Fruit fly (Drosophila melanogaster) whole organism, prepupa: ENCODE measurements around the gene Rab23.

Experiments used
- Blimp-1 ChIP-seq: fragments of 200-800 bp; sonication (Bioruptor generic); optimal IDR thresholded peaks from 3 replicates; lab custom pipeline; 2017; ENCODE audit warnings: missing biosample characterization, missing genetic modification characterization, mild to moderate bottlenecking, moderate library complexity, missing genetic modification reagents
- CG10669 ChIP-seq: fragments of 200-800 bp; sonication (Bioruptor generic); optimal IDR thresholded peaks from 3 replicates; lab custom pipeline; 2018; ENCODE audit warnings: missing biosample characterization, mild to moderate bottlenecking, missing genetic modification characterization, moderate library complexity
- CG11294 ChIP-seq: fragments of 200-800 bp; sonication (Bioruptor generic); IDR thresholded peaks from 2 replicates; pipeline ENCODE4 v1.3.6; 2022; ENCODE audit warnings: missing biosample characterization, missing genetic modification characterization
- CG15336 ChIP-seq: fragments of 200-800 bp; sonication (Bioruptor generic); IDR thresholded peaks from 2 replicates; pipeline ENCODE4 v1.3.6; 2022; ENCODE audit warnings: missing biosample characterization, missing genetic modification characterization
- CG1621 ChIP-seq: fragments of 200-800 bp; sonication (Bioruptor generic); optimal IDR thresholded peaks from 3 replicates; lab custom pipeline; 2018; ENCODE audit warnings: missing biosample characterization, mild to moderate bottlenecking, missing genetic modification characterization
- CG16779 ChIP-seq: fragments of 200-800 bp; sonication (Bioruptor generic); optimal IDR thresholded peaks from 3 replicates; lab custom pipeline; 2017; ENCODE audit warnings: missing biosample characterization, mild to moderate bottlenecking, missing genetic modification characterization
- CG3032 ChIP-seq: fragments of 200-800 bp; optimal IDR thresholded peaks from 2 replicates; lab custom pipeline; 2019; ENCODE audit warnings: missing biosample characterization, mild to moderate bottlenecking, missing genetic modification characterization, moderate library complexity
- CG31627 ChIP-seq: fragments of 200-800 bp; sonication (Bioruptor generic); optimal IDR thresholded peaks from 3 replicates; lab custom pipeline; 2016; ENCODE audit warnings: missing biosample characterization, missing genetic modification characterization
- CG34406 ChIP-seq: fragments of 200-800 bp; sonication (Bioruptor generic); optimal IDR thresholded peaks from 3 replicates; lab custom pipeline; 2016; ENCODE audit warnings: missing biosample characterization, missing genetic modification characterization
- CG4318 ChIP-seq: fragments of 200-800 bp; sonication (Bioruptor generic); optimal IDR thresholded peaks from 3 replicates; lab custom pipeline; 2017; ENCODE audit warnings: missing biosample characterization, mild to moderate bottlenecking, missing genetic modification characterization
- CG6163 ChIP-seq: fragments of 200-800 bp; sonication (Bioruptor generic); IDR thresholded peaks from 3 replicates; pipeline ENCODE4 v1.3.6; 2022; ENCODE audit warnings: missing biosample characterization, missing genetic modification characterization
- CG6792 ChIP-seq: fragments of 200-800 bp; sonication (Bioruptor generic); optimal IDR thresholded peaks from 3 replicates; lab custom pipeline; 2016; ENCODE audit warnings: missing biosample characterization, missing genetic modification characterization
- CG6808 ChIP-seq: fragments of 200-800 bp; sonication (Bioruptor generic); optimal IDR thresholded peaks from 3 replicates; lab custom pipeline; 2017; ENCODE audit warnings: missing biosample characterization, missing genetic modification characterization, mild to moderate bottlenecking, moderate library complexity, missing genetic modification reagents
- CG6854 ChIP-seq: fragments of 200-800 bp; sonication (Bioruptor generic); optimal IDR thresholded peaks from 2 replicates; lab custom pipeline; 2017; ENCODE audit warnings: missing biosample characterization, mild to moderate bottlenecking, missing genetic modification characterization
- CG7368 ChIP-seq: fragments of 200-800 bp; sonication (Bioruptor generic); optimal IDR thresholded peaks from 3 replicates; lab custom pipeline; 2016; ENCODE audit warnings: missing biosample characterization, missing genetic modification characterization
- CG8319 ChIP-seq: fragments of 200-800 bp; sonication (Bioruptor generic); optimal IDR thresholded peaks from 3 replicates; lab custom pipeline; 2016; ENCODE audit warnings: missing biosample characterization, missing genetic modification characterization
- CG8632 ChIP-seq: fragments of 200-800 bp; sonication (Bioruptor generic); optimal IDR thresholded peaks from 3 replicates; lab custom pipeline; 2016; ENCODE audit warnings: missing biosample characterization, missing genetic modification characterization
- CG9139 ChIP-seq: fragments of 200-800 bp; sonication (Bioruptor generic); optimal IDR thresholded peaks from 3 replicates; lab custom pipeline; 2017; ENCODE audit warnings: missing biosample characterization, mild to moderate bottlenecking, missing genetic modification characterization
- Eip75B ChIP-seq: fragments of 200-800 bp; sonication (Bioruptor generic); optimal IDR thresholded peaks from 3 replicates; lab custom pipeline; 2016; ENCODE audit warnings: missing biosample characterization, missing genetic modification characterization
- Eip78C ChIP-seq: fragments of 200-800 bp; sonication (Bioruptor generic); peaks from one replicate; lab custom pipeline; 2016; ENCODE audit warnings: missing biosample characterization, missing genetic modification characterization
- Eip93F ChIP-seq: fragments of 200-800 bp; sonication (Bioruptor generic); optimal IDR thresholded peaks from 2 replicates; lab custom pipeline; 2016; ENCODE audit warnings: missing biosample characterization, mild to moderate bottlenecking, missing genetic modification characterization
- Ets21C ChIP-seq: fragments of 200-800 bp; sonication (Bioruptor generic); optimal IDR thresholded peaks from 3 replicates; lab custom pipeline; 2016; ENCODE audit warnings: missing biosample characterization, missing genetic modification characterization
- Ets96B ChIP-seq: fragments of 200-800 bp; optimal IDR thresholded peaks from 2 replicates; lab custom pipeline; 2019; ENCODE audit warnings: missing biosample characterization, mild to moderate bottlenecking, missing genetic modification characterization, moderate library complexity
- Hr38 ChIP-seq: sonication (Bioruptor generic); optimal IDR thresholded peaks from 2 replicates; lab custom pipeline; 2016; ENCODE audit warnings: missing biosample characterization, missing genetic modification characterization
- Hr39 ChIP-seq: fragments of 200-800 bp; sonication (Bioruptor generic); optimal IDR thresholded peaks from 2 replicates; lab custom pipeline; 2016; ENCODE audit warnings: missing biosample characterization, missing genetic modification characterization
- Lpt ChIP-seq: fragments of 200-800 bp; sonication (Bioruptor generic); optimal IDR thresholded peaks from 3 replicates; lab custom pipeline; 2016; ENCODE audit warnings: missing biosample characterization, missing genetic modification characterization
- Met ChIP-seq: fragments of 200-800 bp; sonication (Bioruptor generic); optimal IDR thresholded peaks from 3 replicates; lab custom pipeline; 2016; ENCODE audit warnings: missing biosample characterization, missing genetic modification characterization
- OdsH ChIP-seq: fragments of 200-800 bp; sonication (Bioruptor generic); optimal IDR thresholded peaks from 3 replicates; lab custom pipeline; 2016; ENCODE audit warnings: missing biosample characterization, missing genetic modification characterization
- Smox ChIP-seq: fragments of 200-800 bp; sonication (Bioruptor generic); optimal IDR thresholded peaks from 3 replicates; lab custom pipeline; 2016; ENCODE audit warnings: missing biosample characterization, missing genetic modification characterization
- Sox15 ChIP-seq: fragments of 200-800 bp; sonication (Bioruptor generic); optimal IDR thresholded peaks from 3 replicates; lab custom pipeline; 2016; ENCODE audit warnings: missing biosample characterization, missing genetic modification characterization
- achi ChIP-seq: fragments of 200-800 bp; sonication (Bioruptor generic); optimal IDR thresholded peaks from 3 replicates; lab custom pipeline; 2016; ENCODE audit warnings: missing biosample characterization, missing genetic modification characterization
- dac ChIP-seq: fragments of 200-800 bp; sonication (Bioruptor generic); optimal IDR thresholded peaks from 2 replicates; lab custom pipeline; 2017; ENCODE audit warnings: missing biosample characterization, mild to moderate bottlenecking, missing genetic modification characterization
- dsx ChIP-seq: fragments of 200-800 bp; optimal IDR thresholded peaks from 3 replicates; lab custom pipeline; 2019; ENCODE audit warnings: missing biosample characterization, mild to moderate bottlenecking, missing genetic modification characterization, moderate library complexity; ENCODE audit not compliant: poor library complexity, severe bottlenecking
- eg ChIP-seq: fragments of 200-800 bp; sonication (Bioruptor generic); IDR thresholded peaks from 3 replicates; pipeline ENCODE4 v1.3.6; 2022; ENCODE audit warnings: missing biosample characterization, missing genetic modification characterization
- esn ChIP-seq: fragments of 200-800 bp; sonication (Bioruptor generic); optimal IDR thresholded peaks from 2 replicates; lab custom pipeline; 2016; ENCODE audit warnings: missing biosample characterization, mild to moderate bottlenecking, missing genetic modification characterization, moderate library complexity
- fd59A ChIP-seq: fragments of 200-800 bp; sonication (Bioruptor generic); optimal IDR thresholded peaks from 2 replicates; lab custom pipeline; 2017; ENCODE audit warnings: missing biosample characterization, mild to moderate bottlenecking, missing genetic modification characterization, missing genetic modification reagents
- fd85E ChIP-seq: fragments of 200-800 bp; sonication (Bioruptor generic); optimal IDR thresholded peaks from 3 replicates; lab custom pipeline; 2016; ENCODE audit warnings: missing biosample characterization, missing genetic modification characterization
- lz ChIP-seq: fragments of 200-800 bp; sonication (Bioruptor generic); optimal IDR thresholded peaks from 3 replicates; lab custom pipeline; 2016; ENCODE audit warnings: missing biosample characterization, missing genetic modification characterization
- net ChIP-seq: fragments of 200-800 bp; sonication (Bioruptor generic); optimal IDR thresholded peaks from 3 replicates; lab custom pipeline; 2016; ENCODE audit warnings: missing biosample characterization, missing genetic modification characterization
- pdm3 ChIP-seq: fragments of 200-800 bp; sonication (Bioruptor generic); optimal IDR thresholded peaks from 3 replicates; lab custom pipeline; 2016; ENCODE audit warnings: missing biosample characterization, missing genetic modification characterization
- ss ChIP-seq, 2 experiments: fragments of 200-800 bp; sonication (Bioruptor generic); optimal IDR thresholded peaks; 2 replicates in 1 of 2; 3 replicates in 1 of 2; lab custom pipeline; 2017 to 2018; ENCODE audit warnings: mild to moderate bottlenecking in 2 of 2, missing biosample characterization in 2 of 2, missing genetic modification characterization in 2 of 2, moderate library complexity in 1 of 2
- svp ChIP-seq: fragments of 200-800 bp; sonication (Bioruptor generic); peaks from one replicate; lab custom pipeline; 2016; ENCODE audit warnings: missing biosample characterization, missing genetic modification characterization
- topi ChIP-seq: fragments of 200-800 bp; sonication (Bioruptor generic); optimal IDR thresholded peaks from 3 replicates; lab custom pipeline; 2016; ENCODE audit warnings: missing biosample characterization, missing genetic modification characterization

Rab23 gene

DNA sequence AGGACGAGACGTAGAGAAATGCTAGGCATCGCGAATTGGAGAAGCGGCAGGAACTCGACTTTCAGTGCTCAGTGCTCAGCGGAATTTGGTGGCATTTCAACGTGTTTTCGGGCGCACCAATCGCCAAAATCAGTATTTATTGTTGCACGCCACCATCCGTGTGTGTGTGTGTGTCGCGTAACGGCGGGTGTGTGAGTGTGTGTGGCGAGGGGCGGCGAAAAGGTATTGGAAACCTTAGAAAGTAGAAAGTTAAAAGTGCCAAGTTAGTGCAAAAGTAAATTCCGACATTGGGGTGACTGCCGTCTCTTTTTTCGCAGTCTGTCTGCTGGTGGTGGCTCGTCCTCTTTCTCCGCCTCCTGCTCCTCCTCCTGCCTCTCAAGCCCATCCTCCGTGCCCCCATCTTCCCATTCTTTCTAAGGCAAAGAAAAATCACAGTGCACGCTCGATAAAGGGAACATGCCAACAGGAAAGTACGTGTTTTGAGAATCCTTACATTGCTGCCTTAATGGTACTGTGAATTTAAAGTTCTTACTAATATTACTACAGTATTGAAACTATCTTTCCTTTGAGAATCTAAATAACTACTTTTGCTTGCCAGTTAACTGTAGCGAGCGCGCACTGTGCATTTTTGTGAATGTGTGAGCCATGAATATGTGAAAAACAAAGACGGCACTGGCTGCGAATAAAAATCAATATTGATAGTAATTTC is 969 bp upstream of the Rab23 start (continued):
- TF ChIP-seq CG6163 (GFP tag; lab: Robert Waterston, UW) (no peak; the same call in 2 of the 3 replicates), ss (GFP tag; optimal IDR thresholded peaks at IDR 0.05; lab: Kevin White, UChicago) (peak; percentile 18 to 29), CG4318 (GFP tag; lab: Kevin White, UChicago) (peak; percentile 19), CG8632 (peak; percentile 2), CG34406 (GFP tag; lab: Kevin White, UChicago) (peak; percentile 25), CG15336 (GFP tag; lab: Robert Waterston, UW) (peak; percentile 31; the same call in 1 of the 2 replicates), Hr38 (GFP tag; lab: Kevin White, UChicago) (no peak), CG1621 (tag; lab: Kevin White, UChicago) (no peak), Sox15 (GFP tag; lab: Kevin White, UChicago) (no peak), Smox (GFP tag; lab: Kevin White, UChicago) (peak; percentile 52), Met (GFP tag; lab: Kevin White, UChicago) (peak; percentile 52), CG31627 (GFP tag; lab: Kevin White, UChicago) (peak; percentile 53), CG6792 (GFP tag; lab: Kevin White, UChicago) (peak; percentile 44), CG9139 (GFP tag; lab: Kevin White, UChicago) (peak; percentile 23), CG16779 (tag; lab: Kevin White, UChicago) (no peak), CG10669 (peak; percentile 34), topi (GFP tag; lab: Kevin White, UChicago) (peak; percentile 52), esn (peak; percentile 61), Lpt (GFP tag; lab: Kevin White, UChicago) (no peak), fd59A (GFP tag; lab: Kevin White, UChicago) (peak; percentile 16), dac (GFP tag; lab: Kevin White, UChicago) (no peak), eg (GFP tag; lab: Robert Waterston, UW) (0 out of 3 replicates have a peak, but pooled peaks have one; percentile 47), CG7368 (no peak), CG11294 (no peak), CG8319 (no peak)

dm6 chr3R:5684550-5685118 is 600 bp downstream of the Rab23 start:
- peak in 1 of 2 experiments; percentile 12 for TF ChIP-seq ss (GFP tag; optimal IDR thresholded peaks at IDR 0.05; lab: Kevin White, UChicago)
- peak; percentile 60 for TF ChIP-seq Eip78C (GFP tag; lab: Kevin White, UChicago)
- TF ChIP-seq Eip93F (GFP tag; lab: Kevin White, UChicago): no peak

DNA sequence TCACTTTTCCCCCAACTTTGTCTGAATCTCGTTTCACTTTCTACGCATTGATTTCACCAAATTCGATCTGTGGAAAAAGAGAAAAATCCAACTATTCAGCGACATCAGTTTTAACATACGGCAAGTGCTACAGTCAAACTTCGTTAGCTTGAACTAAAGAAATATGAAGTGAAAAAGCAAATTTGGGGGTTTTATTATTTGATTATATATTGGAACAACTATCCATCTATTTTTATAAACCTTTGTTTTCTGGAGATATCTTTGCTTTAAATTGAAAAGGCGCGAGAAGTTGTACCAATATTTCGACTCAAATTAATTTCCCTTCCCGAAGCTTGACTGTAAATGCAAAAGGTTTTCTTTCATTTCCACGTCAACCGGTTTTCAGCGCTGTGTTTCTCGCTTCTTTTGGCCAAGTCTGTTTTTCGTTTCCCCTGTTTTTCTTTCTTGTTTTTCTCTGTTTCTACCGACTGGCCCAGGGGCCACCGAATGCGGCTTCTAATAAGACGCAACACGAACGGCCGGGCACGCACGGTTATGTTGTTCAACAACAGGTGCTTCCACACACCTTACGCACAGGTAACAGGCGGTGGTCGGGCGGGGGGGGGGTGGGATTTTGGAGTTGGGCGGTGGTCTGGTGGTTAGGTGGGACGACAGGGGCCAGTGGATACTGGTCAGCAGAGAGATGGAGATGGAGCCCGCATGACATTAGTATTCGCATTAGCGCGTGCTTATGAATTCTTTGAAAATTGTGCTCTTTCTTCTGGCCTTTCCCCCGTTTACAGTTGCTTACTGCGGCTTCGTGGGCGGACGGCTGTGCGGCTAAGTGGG is 2.1 kb downstream of the Rab23 start:
- TF ChIP-seq Eip75B (GFP tag; lab: Kevin White, UChicago): peak; percentile 53
- TF ChIP-seq pdm3 (GFP tag; lab: Kevin White, UChicago): peak; percentile 64
- TF ChIP-seq OdsH: peak; percentile 70
- TF ChIP-seq net (GFP tag; lab: Kevin White, UChicago): peak; percentile 67
- no peak for TF ChIP-seq dsx (GFP tag; lab: Kevin White, UChicago)
- peak; percentile 70 for TF ChIP-seq achi (GFP tag; lab: Kevin White, UChicago)
- TF ChIP-seq CG6808 (GFP tag; lab: Kevin White, UChicago): no peak
- peak; percentile 34 for TF ChIP-seq lz
- peak; percentile 92 for TF ChIP-seq Eip78C (GFP tag; lab: Kevin White, UChicago)
- no peak for TF ChIP-seq Ets21C (GFP tag; lab: Kevin White, UChicago)
- no peak for TF ChIP-seq Smox (GFP tag; lab: Kevin White, UChicago)
- no peak for TF ChIP-seq CG6792 (GFP tag; lab: Kevin White, UChicago)
- TF ChIP-seq CG7368: peak; percentile 38
- peak; percentile 93 for TF ChIP-seq CG15336 (GFP tag; lab: Robert Waterston, UW)
- no peak for TF ChIP-seq Hr38 (GFP tag; lab: Kevin White, UChicago)
- no peak for TF ChIP-seq CG6854 (GFP tag; lab: Kevin White, UChicago)
- TF ChIP-seq Hr39 (GFP tag; lab: Kevin White, UChicago): no peak
- peak; percentile 61 for TF ChIP-seq CG16779 (tag; lab: Kevin White, UChicago)
- TF ChIP-seq CG34406 (GFP tag; lab: Kevin White, UChicago): no peak
- TF ChIP-seq Ets96B (tag; lab: Kevin White, UChicago): no peak
- TF ChIP-seq fd85E: no peak
- no peak for TF ChIP-seq Blimp-1 (GFP tag; lab: Kevin White, UChicago)
- no peak for TF ChIP-seq Sox15 (GFP tag; lab: Kevin White, UChicago)
- no peak for TF ChIP-seq svp (GFP tag; lab: Kevin White, UChicago)
- TF ChIP-seq CG11294: peak; percentile 44; the same call in 1 of the 2 replicates
- no peak for TF ChIP-seq CG3032 (tag; lab: Kevin White, UChicago)
